Worm (Caenorhabditis elegans) whole organism, early embryonic: Measurements from ENCODE around the gene Y51A2B.16.

Experiments
- B0310.2 ChIP-seq: sonication (generic microtip); optimal IDR thresholded peaks from 2 replicates; lab custom pipeline; 2016; ENCODE audit warnings: mild to moderate bottlenecking, missing genetic modification characterization, missing compliant biosample characterization
- F13C5.2 ChIP-seq: sonication (generic microtip); optimal IDR thresholded peaks from 2 replicates; lab custom pipeline; 2017; ENCODE audit warnings: mild to moderate bottlenecking, missing genetic modification characterization, inconsistent platforms, missing compliant biosample characterization
- aly-1 ChIP-seq: sonication (generic microtip); optimal IDR thresholded peaks from 2 replicates; lab custom pipeline; 2016; ENCODE audit warnings: missing genetic modification characterization, missing compliant biosample characterization
- ama-1 ChIP-seq: fragments of 150-350 bp; optimal IDR thresholded peaks from 2 replicates; lab custom pipeline; 2014
- ceh-13 ChIP-seq: fragments of 200-800 bp; sonication (Bioruptor generic); optimal IDR thresholded peaks from 2 replicates; lab custom pipeline; 2018; ENCODE audit warnings: mild to moderate bottlenecking, missing genetic modification characterization, missing compliant biosample characterization
- ceh-36 ChIP-seq: sonication (generic microtip); optimal IDR thresholded peaks from 2 replicates; lab custom pipeline; 2016; ENCODE audit warnings: missing genetic modification characterization, inconsistent platforms, missing compliant biosample characterization
- ets-7 ChIP-seq: sonication (generic microtip); optimal IDR thresholded peaks from 2 replicates; lab custom pipeline; 2016; ENCODE audit warnings: missing genotype, missing genetic modification characterization, missing compliant biosample characterization
- flt-1 ChIP-seq: fragments of 200-800 bp; sonication (Bioruptor generic); IDR thresholded peaks from 2 replicates; pipeline ENCODE4 v1.3.6; 2022; ENCODE audit warnings: missing genetic modification characterization, missing compliant biosample characterization
- hmbx-1 ChIP-seq: sonication (generic microtip); optimal IDR thresholded peaks from 2 replicates; lab custom pipeline; 2016; ENCODE audit warnings: mild to moderate bottlenecking, missing genetic modification characterization, missing compliant biosample characterization
- hmg-4 ChIP-seq: fragments of 200-800 bp; sonication (Bioruptor generic); optimal IDR thresholded peaks from 2 replicates; lab custom pipeline; 2018; ENCODE audit warnings: mild to moderate bottlenecking, missing genetic modification characterization, missing compliant biosample characterization
- hnd-1 ChIP-seq: sonication (generic microtip); optimal IDR thresholded peaks from 2 replicates; lab custom pipeline; 2016; ENCODE audit warnings: missing genetic modification characterization, missing compliant biosample characterization
- pes-1 ChIP-seq: fragments of 200-800 bp; sonication (Bioruptor generic); IDR thresholded peaks from 2 replicates; pipeline ENCODE4 v1.3.6; 2022; ENCODE audit warnings: missing genetic modification reagents, missing genetic modification characterization, missing compliant biosample characterization
- scrt-1 ChIP-seq: fragments of 200-800 bp; sonication (Bioruptor generic); IDR thresholded peaks from 2 replicates; pipeline ENCODE4 v1.3.6; 2022; ENCODE audit warnings: missing genetic modification characterization, missing compliant biosample characterization
- sea-1 ChIP-seq: fragments of 200-800 bp; sonication (Bioruptor generic); conservative IDR thresholded peaks from 2 replicates; pipeline ENCODE4 v1.3.6; 2022; ENCODE audit warnings: missing genetic modification characterization, missing compliant biosample characterization
- tbx-11 ChIP-seq: fragments of 200-800 bp; sonication (Bioruptor generic); IDR thresholded peaks from 2 replicates; pipeline ENCODE4 v1.3.6; 2022; ENCODE audit warnings: missing genetic modification characterization, missing compliant biosample characterization
- tbx-37 ChIP-seq: fragments of 200-800 bp; sonication (Bioruptor generic); conservative IDR thresholded peaks from 2 replicates; pipeline ENCODE4 v1.3.6; 2022; ENCODE audit warnings: missing genetic modification reagents, missing genetic modification characterization, missing compliant biosample characterization
- tra-4 ChIP-seq: sonication (generic microtip); optimal IDR thresholded peaks from 2 replicates; lab custom pipeline; 2017; ENCODE audit warnings: missing genetic modification characterization, missing compliant biosample characterization

The Y51A2B.16 gene

ce11 chrV:18355742-18356141, 42.0 kb downstream of the Y51A2B.16 start, which contains the start of gene C08E8.2:
C08E8.2 (minus strand) TSS chrV:18355842.
- TF ChIP-seq B0310.2 (tag; lab: Kevin White, UChicago) = no peak
- TF ChIP-seq F13C5.2 = no peak
- TF ChIP-seq tbx-11 (GFP tag; lab: Robert Waterston, UW) = no peak
- no peak for TF ChIP-seq hmbx-1
- TF ChIP-seq hnd-1 = no peak

- TF ChIP-seq ets-7 (tag; lab: Kevin White, UChicago) (no peak), hmg-4 (GFP tag; lab: Kevin White, UChicago) (no peak), ceh-13 (GFP tag; lab: Kevin White, UChicago) (no peak), ceh-36 (tag; lab: Kevin White, UChicago) (no peak), B0310.2 (tag; lab: Kevin White, UChicago) (no peak), hnd-1 (no peak), aly-1 (tag; lab: Kevin White, UChicago) (no peak), F13C5.2 (no peak), hmbx-1 (no peak)
Measured at ce11 chrV:18354299-18354698, 43.4 kb downstream of the Y51A2B.16 start.

DNA sequence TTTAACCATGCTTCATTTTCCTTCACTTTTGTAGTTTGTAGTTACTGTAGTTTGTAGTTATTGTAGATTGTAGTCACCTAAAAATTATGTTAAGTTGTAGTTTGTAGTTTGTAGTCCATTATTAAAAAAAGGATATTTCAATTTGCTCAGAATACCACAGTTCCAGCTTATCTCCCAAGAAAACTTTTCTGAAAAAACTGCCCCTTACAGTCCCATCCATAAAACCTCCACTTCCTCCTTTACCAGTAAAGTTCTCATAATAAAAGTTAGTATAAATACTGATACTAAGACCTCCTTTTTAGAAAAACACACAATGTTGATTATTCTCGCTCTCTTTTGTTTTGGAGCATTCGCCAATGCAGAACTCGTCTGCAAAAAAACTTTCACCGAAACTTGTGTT, 47.0 kb downstream of the Y51A2B.16 start, which contains the start of gene C08E8.11:
C08E8.11 (plus strand) TSS at position 301 of the 400 bp plus-strand sequence.
- TF ChIP-seq F13C5.2 = no peak
- no peak for TF ChIP-seq tbx-11 (GFP tag; lab: Robert Waterston, UW)
- TF ChIP-seq hmbx-1 = no peak
- TF ChIP-seq hmg-4 (GFP tag; lab: Kevin White, UChicago) = no peak
- TF ChIP-seq ceh-36 (tag; lab: Kevin White, UChicago) = no peak
- no peak for TF ChIP-seq tra-4 (tag; lab: Kevin White, UChicago)
- TF ChIP-seq B0310.2 (tag; lab: Kevin White, UChicago) = no peak
- no peak for TF ChIP-seq ama-1 (lab: Kevin White, UChicago)
- no peak for TF ChIP-seq flt-1 (GFP tag; lab: Robert Waterston, UW)
- TF ChIP-seq sea-1 (GFP tag; lab: Robert Waterston, UW) = no peak
- TF ChIP-seq hnd-1 = no peak
- TF ChIP-seq ceh-13 (GFP tag; lab: Kevin White, UChicago) = no peak
- no peak for TF ChIP-seq pes-1 (GFP tag; lab: Robert Waterston, UW)
- no peak for TF ChIP-seq tbx-37 (GFP tag; lab: Robert Waterston, UW)
- no peak for TF ChIP-seq ets-7 (tag; lab: Kevin White, UChicago)
- no peak for TF ChIP-seq scrt-1 (GFP tag; lab: Robert Waterston, UW)
- no peak for TF ChIP-seq aly-1 (tag; lab: Kevin White, UChicago)

- TF ChIP-seq tbx-37 (GFP tag; lab: Robert Waterston, UW) (no peak), hnd-1 (no peak), tra-4 (tag; lab: Kevin White, UChicago) (no peak), sea-1 (GFP tag; lab: Robert Waterston, UW) (no peak), ceh-13 (GFP tag; lab: Kevin White, UChicago) (no peak), aly-1 (tag; lab: Kevin White, UChicago) (no peak), tbx-11 (GFP tag; lab: Robert Waterston, UW) (no peak), hmg-4 (GFP tag; lab: Kevin White, UChicago) (no peak), ama-1 (lab: Kevin White, UChicago) (no peak), flt-1 (GFP tag; lab: Robert Waterston, UW) (no peak), hmbx-1 (no peak), ceh-36 (tag; lab: Kevin White, UChicago) (no peak)
Measured at ce11 chrV:18350046-18350445, 47.7 kb downstream of the Y51A2B.16 start, which contains the start of gene C08E8.3. C08E8.3 (plus strand) TSS chrV:18350129.
